Fruit fly (Drosophila melanogaster) whole organism, embryonic: Measurements from ENCODE around the gene CG6567.
A peak's percentile ranks its signal among the peaks of the same experiment; 100 is the strongest.

Experiments
- B-H2 ChIP-seq: fragments of 200-800 bp; sonication (Bioruptor generic); optimal IDR thresholded peaks from 2 replicates; lab custom pipeline; 2018; ENCODE audit warnings: missing biosample characterization, mild to moderate bottlenecking, missing genetic modification characterization
- CG10462 ChIP-seq: fragments of 200-800 bp; sonication (Bioruptor generic); optimal IDR thresholded peaks from 2 replicates; lab custom pipeline; 2016; ENCODE audit warnings: missing biosample characterization, missing genetic modification characterization
- CG10543 ChIP-seq: fragments of 200-800 bp; sonication (Bioruptor generic); optimal IDR thresholded peaks from 3 replicates; lab custom pipeline; 2017; ENCODE audit warnings: missing biosample characterization, mild to moderate bottlenecking, missing genetic modification characterization, moderate library complexity
- CG10565 ChIP-seq: fragments of 200-800 bp; sonication (Bioruptor generic); optimal IDR thresholded peaks from 3 replicates; lab custom pipeline; 2016; ENCODE audit warnings: missing biosample characterization, mild to moderate bottlenecking, missing genetic modification characterization
- CG11723 ChIP-seq: fragments of 200-800 bp; sonication (Bioruptor generic); optimal IDR thresholded peaks from 2 replicates; lab custom pipeline; 2017; ENCODE audit warnings: missing biosample characterization, mild to moderate bottlenecking, missing genetic modification characterization
- CG12071 ChIP-seq: fragments of 200-800 bp; sonication (Bioruptor generic); optimal IDR thresholded peaks from 3 replicates; lab custom pipeline; 2018; ENCODE audit warnings: missing biosample characterization, mild to moderate bottlenecking, missing genetic modification characterization
- CG12299 ChIP-seq: fragments of 200-800 bp; sonication (Bioruptor generic); optimal IDR thresholded peaks from 2 replicates; lab custom pipeline; 2018; ENCODE audit warnings: missing biosample characterization, mild to moderate bottlenecking, missing genetic modification characterization
- CG15479 ChIP-seq: fragments of 200-800 bp; sonication (Bioruptor generic); optimal IDR thresholded peaks from 3 replicates; lab custom pipeline; 2019; ENCODE audit warnings: missing biosample characterization, mild to moderate bottlenecking, missing genetic modification characterization, moderate library complexity
- CG15514 ChIP-seq: fragments of 200-800 bp; sonication (Bioruptor generic); optimal IDR thresholded peaks from 3 replicates; lab custom pipeline; 2017; ENCODE audit warnings: missing biosample characterization, missing genetic modification characterization, mild to moderate bottlenecking, moderate library complexity, missing genetic modification reagents
- CG16815 ChIP-seq: fragments of 200-800 bp; sonication (Bioruptor generic); optimal IDR thresholded peaks from 3 replicates; lab custom pipeline; 2017; ENCODE audit warnings: missing biosample characterization, mild to moderate bottlenecking, missing genetic modification characterization
- CG17385 ChIP-seq: fragments of 200-800 bp; sonication (Bioruptor generic); optimal IDR thresholded peaks from 3 replicates; lab custom pipeline; 2018; ENCODE audit warnings: missing biosample characterization, mild to moderate bottlenecking, missing genetic modification characterization
- CG18476 ChIP-seq: fragments of 200-800 bp; sonication (Bioruptor generic); optimal IDR thresholded peaks from 2 replicates; lab custom pipeline; 2016; ENCODE audit warnings: missing biosample characterization, mild to moderate bottlenecking, missing genetic modification characterization
- CG2199 ChIP-seq: fragments of 200-800 bp; sonication (Bioruptor generic); IDR thresholded peaks from 3 replicates; pipeline ENCODE4 v1.3.6; 2022; ENCODE audit warnings: missing biosample characterization, missing genetic modification characterization
- CG3065 ChIP-seq: fragments of 200-800 bp; sonication (Bioruptor generic); optimal IDR thresholded peaks from 2 replicates; lab custom pipeline; 2016; ENCODE audit warnings: missing biosample characterization, missing genetic modification characterization
- CG3281 ChIP-seq: fragments of 200-800 bp; sonication (Bioruptor generic); optimal IDR thresholded peaks from 3 replicates; lab custom pipeline; 2017; ENCODE audit warnings: missing biosample characterization, mild to moderate bottlenecking, missing genetic modification characterization
- CG33213 ChIP-seq: fragments of 200-800 bp; sonication (Bioruptor generic); optimal IDR thresholded peaks from 3 replicates; lab custom pipeline; 2016; ENCODE audit warnings: missing biosample characterization, missing genetic modification characterization
- CG4854 ChIP-seq: fragments of 200-800 bp; sonication (Bioruptor generic); optimal IDR thresholded peaks from 2 replicates; lab custom pipeline; 2016; ENCODE audit warnings: missing biosample characterization, missing genetic modification characterization, inconsistent platforms
- CG6175 ChIP-seq: fragments of 200-800 bp; sonication (Bioruptor generic); IDR thresholded peaks from 3 replicates; pipeline ENCODE4 v1.3.6; 2022; ENCODE audit warnings: missing biosample characterization, missing genetic modification characterization
- CG6654 ChIP-seq: fragments of 200-800 bp; sonication (Bioruptor generic); optimal IDR thresholded peaks from 2 replicates; lab custom pipeline; 2017; ENCODE audit warnings: missing biosample characterization, mild to moderate bottlenecking, missing genetic modification characterization
- CG6689 ChIP-seq: fragments of 200-800 bp; sonication (Bioruptor generic); IDR thresholded peaks from 2 replicates; pipeline ENCODE4 v1.3.6; 2022; ENCODE audit warnings: missing biosample characterization, missing genetic modification characterization
- CG7963 ChIP-seq: fragments of 200-800 bp; sonication (Bioruptor generic); IDR thresholded peaks from 3 replicates; pipeline ENCODE4 v1.3.6; 2022; ENCODE audit warnings: missing biosample characterization, missing genetic modification characterization; ENCODE audit not compliant: partially characterized antibody
- Dll ChIP-seq: fragments of 200-800 bp; sonication (Bioruptor generic); IDR thresholded peaks from 4 replicates; pipeline ENCODE4 v1.3.6; 2022; ENCODE audit warnings: missing biosample characterization, missing genetic modification characterization; ENCODE audit not compliant: partially characterized antibody
- Doc3 ChIP-seq: fragments of 200-800 bp; sonication (Bioruptor generic); IDR thresholded peaks from 3 replicates; pipeline ENCODE4 v1.3.6; 2022; ENCODE audit warnings: missing biosample characterization, missing genetic modification characterization; ENCODE audit not compliant: partially characterized antibody
- H2.0 ChIP-seq: fragments of 200-800 bp; sonication (Bioruptor generic); IDR thresholded peaks from 2 replicates; pipeline ENCODE4 v1.3.6; 2022; ENCODE audit warnings: missing biosample characterization, missing genetic modification characterization
- MBD-R2 ChIP-seq: fragments of 200-800 bp; sonication (Bioruptor generic); IDR thresholded peaks from 2 replicates; pipeline ENCODE4 v1.3.6; 2022; ENCODE audit warnings: missing biosample characterization, missing genetic modification characterization
- Meics ChIP-seq: fragments of 200-800 bp; sonication (Bioruptor generic); optimal IDR thresholded peaks from 2 replicates; lab custom pipeline; 2017; ENCODE audit warnings: missing biosample characterization, mild to moderate bottlenecking, missing genetic modification characterization
- Oaz ChIP-seq: fragments of 200-800 bp; sonication (Bioruptor generic); IDR thresholded peaks from 2 replicates; pipeline ENCODE4 v1.3.6; 2022; ENCODE audit warnings: missing biosample characterization, missing genetic modification characterization
- Poxn ChIP-seq: fragments of 200-800 bp; sonication (Bioruptor generic); IDR thresholded peaks from 2 replicates; pipeline ENCODE4 v1.3.6; 2022; ENCODE audit warnings: missing biosample characterization, missing genetic modification characterization
- Ravus ChIP-seq: fragments of 200-800 bp; sonication (Bioruptor generic); IDR thresholded peaks from 2 replicates; pipeline ENCODE4 v1.3.6; 2022; ENCODE audit warnings: missing biosample characterization, missing genetic modification characterization
- Six4 ChIP-seq: fragments of 200-800 bp; sonication (Bioruptor generic); optimal IDR thresholded peaks from 2 replicates; lab custom pipeline; 2016; ENCODE audit warnings: missing biosample characterization, missing genetic modification characterization
- Xbp1 ChIP-seq: fragments of 200-800 bp; sonication (Bioruptor generic); optimal IDR thresholded peaks from 3 replicates; lab custom pipeline; 2016; ENCODE audit warnings: missing biosample characterization, mild to moderate bottlenecking, missing genetic modification characterization
- br ChIP-seq: fragments of >200 bp; optimal IDR thresholded peaks from 2 replicates; lab custom pipeline; 2017
- cato ChIP-seq: fragments of 200-800 bp; sonication (Bioruptor generic); optimal IDR thresholded peaks from 2 replicates; lab custom pipeline; 2016; ENCODE audit warnings: missing biosample characterization, missing genetic modification characterization, borderline replicate concordance
- emc ChIP-seq: fragments of 200-800 bp; sonication (Bioruptor generic); optimal IDR thresholded peaks from 2 replicates; lab custom pipeline; 2016; ENCODE audit warnings: missing biosample characterization, missing genetic modification characterization
- gce ChIP-seq: fragments of 200-800 bp; sonication (Bioruptor generic); IDR thresholded peaks from 3 replicates; pipeline ENCODE4 v1.3.6; 2022; ENCODE audit warnings: missing biosample characterization, missing genetic modification characterization
- grau ChIP-seq: fragments of 200-800 bp; optimal IDR thresholded peaks from 3 replicates; lab custom pipeline; 2019; ENCODE audit warnings: missing biosample characterization, mild to moderate bottlenecking, missing genetic modification characterization, moderate library complexity
- gro ChIP-seq: fragments of 200-800 bp; sonication (Bioruptor generic); optimal IDR thresholded peaks from 2 replicates; lab custom pipeline; 2016; ENCODE audit warnings: missing biosample characterization, missing genetic modification characterization
- gsb ChIP-seq: fragments of 200-800 bp; sonication (Bioruptor generic); IDR thresholded peaks from 2 replicates; pipeline ENCODE4 v1.3.6; 2022; ENCODE audit warnings: missing biosample characterization, missing genetic modification characterization
- hth ChIP-seq: fragments of >200 bp; optimal IDR thresholded peaks from 2 replicates; lab custom pipeline; 2017; ENCODE audit warnings: inconsistent platforms
- kni ChIP-seq: fragments of 200-800 bp; sonication (Bioruptor generic); optimal IDR thresholded peaks from 3 replicates; lab custom pipeline; 2017; ENCODE audit warnings: mild to moderate bottlenecking, missing biosample characterization, missing genetic modification reagents, missing genetic modification characterization
- nau ChIP-seq: fragments of 200-800 bp; sonication (Bioruptor generic); optimal IDR thresholded peaks from 3 replicates; lab custom pipeline; 2017; ENCODE audit warnings: missing biosample characterization, mild to moderate bottlenecking, missing genetic modification characterization, missing genetic modification reagents
- oc ChIP-seq: fragments of 200-800 bp; sonication (Bioruptor generic); optimal IDR thresholded peaks from 2 replicates; lab custom pipeline; 2018; ENCODE audit warnings: missing biosample characterization, mild to moderate bottlenecking, missing genetic modification characterization, moderate library complexity
- p53 ChIP-seq: fragments of 200-800 bp; sonication (Bioruptor generic); optimal IDR thresholded peaks from 2 replicates; lab custom pipeline; 2016; ENCODE audit warnings: missing biosample characterization, missing genetic modification characterization
- pho ChIP-seq: fragments of 200-800 bp; sonication (Bioruptor generic); optimal IDR thresholded peaks from 2 replicates; lab custom pipeline; 2016; ENCODE audit warnings: missing biosample characterization, missing genetic modification characterization
- pita ChIP-seq: fragments of 200-800 bp; sonication (Bioruptor generic); optimal IDR thresholded peaks from 2 replicates; lab custom pipeline; 2017; ENCODE audit warnings: missing biosample characterization, mild to moderate bottlenecking, missing genetic modification characterization
- repo ChIP-seq: fragments of 200-800 bp; sonication (Bioruptor generic); optimal IDR thresholded peaks from 2 replicates; lab custom pipeline; 2016; ENCODE audit warnings: missing biosample characterization, missing genetic modification characterization
- trh ChIP-seq: fragments of 200-800 bp; sonication (Bioruptor generic); optimal IDR thresholded peaks from 2 replicates; lab custom pipeline; 2016; ENCODE audit warnings: missing biosample characterization, missing genetic modification characterization
- ttk ChIP-seq: fragments of 200-800 bp; sonication (Bioruptor generic); IDR thresholded peaks from 2 replicates; pipeline ENCODE4 v2.1.2; 2022; ENCODE audit warnings: missing biosample characterization, missing genetic modification characterization
- unpg ChIP-seq: fragments of 200-800 bp; sonication (Bioruptor generic); optimal IDR thresholded peaks from 3 replicates; lab custom pipeline; 2018; ENCODE audit warnings: missing biosample characterization, mild to moderate bottlenecking, missing genetic modification characterization, moderate library complexity
- vvl ChIP-seq: fragments of 200-800 bp; sonication (Bioruptor generic); IDR thresholded peaks from 2 replicates; pipeline ENCODE4 v1.3.6; 2022; ENCODE audit warnings: missing biosample characterization, missing genetic modification characterization

Gene CG6567

dm6 chr3R:10888633-10889519 lies 34.6 kb upstream of the CG6567 start (continued):
- TF ChIP-seq Ravus (GFP tag; lab: Robert Waterston, UW) (no peak), pho (GFP tag; lab: Kevin White, UChicago) (no peak), hth (no peak), CG17385 (GFP tag; lab: Kevin White, UChicago) (peak; percentile 65), Meics (GFP tag; lab: Kevin White, UChicago) (peak; percentile 31), CG15479 (GFP tag; lab: Kevin White, UChicago) (no peak), oc (no peak), CG18476 (GFP tag; lab: Kevin White, UChicago) (no peak), grau (tag; lab: Kevin White, UChicago) (peak; percentile 26), kni (GFP tag; lab: Kevin White, UChicago) (peak; percentile 23), pita (no peak), Xbp1 (peak; percentile 2), trh (no peak), CG16815 (GFP tag; lab: Kevin White, UChicago) (no peak), repo (GFP tag; lab: Kevin White, UChicago) (no peak), Poxn (no peak), Six4 (GFP tag; lab: Kevin White, UChicago) (no peak), Oaz (GFP tag; lab: Robert Waterston, UW) (no peak), vvl (GFP tag; lab: Robert Waterston, UW) (peak; percentile 36), CG6175 (GFP tag; lab: Robert Waterston, UW) (no peak; the same call in 2 of the 3 replicates), ttk (GFP tag; lab: Robert Waterston, UW) (no peak), CG10462 (no peak), Dll (GFP tag; lab: Robert Waterston, UW) (peak; percentile 57; the same call in 3 of the 4 replicates), CG3281 (GFP tag; lab: Kevin White, UChicago) (peak; percentile 0), CG33213 (no peak), Doc3 (GFP tag; lab: Robert Waterston, UW) (no peak), H2.0 (GFP tag; lab: Robert Waterston, UW) (0 out of 2 replicates have a peak, but pooled peaks have one; percentile 25), CG10543 (peak; percentile 33), unpg (peak; percentile 35), nau (no peak), CG12299 (no peak), gro (GFP tag; lab: Kevin White, UChicago) (peak; percentile 48), CG6689 (GFP tag; lab: Robert Waterston, UW) (no peak), B-H2 (no peak), p53 (GFP tag; lab: Kevin White, UChicago) (no peak), CG4854 (GFP tag; lab: Kevin White, UChicago) (no peak), CG11723 (GFP tag; lab: Kevin White, UChicago) (no peak), MBD-R2 (GFP tag; lab: Robert Waterston, UW) (no peak; the same call in 1 of the 2 replicates), br (lab: Kevin White, UChicago) (no peak), cato (GFP tag; lab: Kevin White, UChicago) (no peak), CG3065 (GFP tag; lab: Kevin White, UChicago) (no peak), CG6654 (GFP tag; lab: Kevin White, UChicago) (no peak), gce (no peak), CG10565 (GFP tag; lab: Kevin White, UChicago) (no peak), CG7963 (GFP tag; lab: Robert Waterston, UW) (no peak), CG2199 (GFP tag; lab: Robert Waterston, UW) (no peak; the same call in 2 of the 3 replicates), emc (GFP tag; lab: Kevin White, UChicago) (no peak), CG15514 (no peak), CG12071 (GFP tag; lab: Kevin White, UChicago) (peak; percentile 54), gsb (GFP tag; lab: Robert Waterston, UW) (no peak)
